Worm (Caenorhabditis elegans) whole organism, late embryonic: ENCODE data around the gene vab-7.

ENCODE experiments used
- C08G9.2 ChIP-seq: sonication (generic microtip); optimal IDR thresholded peaks from 2 replicates; lab custom pipeline; 2016; ENCODE audit warnings: mild to moderate bottlenecking, missing genetic modification characterization, moderate library complexity, missing compliant biosample characterization
- C38D4.7 ChIP-seq: fragments of 200-800 bp; sonication (Bioruptor generic); optimal IDR thresholded peaks from 2 replicates; lab custom pipeline; 2018; ENCODE audit warnings: mild to moderate bottlenecking, missing genetic modification characterization, moderate library complexity, missing compliant biosample characterization
- K02D7.2 ChIP-seq: sonication (generic microtip); optimal IDR thresholded peaks from 2 replicates; lab custom pipeline; 2017; ENCODE audit warnings: mild to moderate bottlenecking, missing genetic modification characterization, missing compliant biosample characterization
- T23F11.4 ChIP-seq: fragments of 200-800 bp; sonication (Bioruptor generic); optimal IDR thresholded peaks from 2 replicates; lab custom pipeline; 2018; ENCODE audit warnings: mild to moderate bottlenecking, missing genetic modification characterization, missing compliant biosample characterization
- ahr-1 ChIP-seq: sonication (generic microtip); optimal IDR thresholded peaks from 2 replicates; lab custom pipeline; 2016; ENCODE audit warnings: missing genetic modification characterization, missing compliant biosample characterization
- ceh-18 ChIP-seq: sonication (generic microtip); optimal IDR thresholded peaks from 2 replicates; lab custom pipeline; 2016; ENCODE audit warnings: missing genetic modification characterization, missing compliant biosample characterization
- ceh-34 ChIP-seq: sonication (generic microtip); optimal IDR thresholded peaks from 2 replicates; lab custom pipeline; 2016; ENCODE audit warnings: mild to moderate bottlenecking, missing genetic modification characterization, missing compliant biosample characterization
- ceh-48 ChIP-seq: sonication (generic microtip); optimal IDR thresholded peaks from 2 replicates; lab custom pipeline; 2016; ENCODE audit warnings: missing genetic modification characterization, inconsistent platforms, missing compliant biosample characterization
- ceh-6 ChIP-seq: fragments of 200-800 bp; sonication (Bioruptor generic); optimal IDR thresholded peaks from 2 replicates; lab custom pipeline; 2018; ENCODE audit warnings: mild to moderate bottlenecking, missing genetic modification characterization, missing compliant biosample characterization
- che-1 ChIP-seq: sonication (generic microtip); optimal IDR thresholded peaks from 2 replicates; lab custom pipeline; 2016; ENCODE audit warnings: mild to moderate bottlenecking, missing genetic modification characterization, missing compliant biosample characterization
- elt-2 ChIP-seq: sonication (generic microtip); optimal IDR thresholded peaks from 2 replicates; lab custom pipeline; 2016; ENCODE audit warnings: missing genetic modification reagents, missing genetic modification characterization, missing compliant biosample characterization
- fax-1 ChIP-seq: sonication (generic microtip); optimal IDR thresholded peaks from 2 replicates; lab custom pipeline; 2016; ENCODE audit warnings: missing genotype, missing genetic modification characterization, missing compliant biosample characterization
- gmeb-2 ChIP-seq: sonication (generic microtip); optimal IDR thresholded peaks from 2 replicates; lab custom pipeline; 2016; ENCODE audit warnings: missing genetic modification characterization, inconsistent platforms, missing compliant biosample characterization
- hlh-13 ChIP-seq: fragments of 200-800 bp; sonication (Bioruptor generic); optimal IDR thresholded peaks from 2 replicates; lab custom pipeline; 2018; ENCODE audit warnings: mild to moderate bottlenecking, missing genetic modification characterization, missing compliant biosample characterization
- hlh-15 ChIP-seq: sonication (generic microtip); optimal IDR thresholded peaks from 2 replicates; lab custom pipeline; 2016; ENCODE audit warnings: missing genetic modification characterization, missing compliant biosample characterization
- hlh-30 ChIP-seq: sonication (generic microtip); optimal IDR thresholded peaks from 2 replicates; lab custom pipeline; 2017; ENCODE audit warnings: antibody characterized with exemption, missing genetic modification characterization, missing compliant biosample characterization; ENCODE audit not compliant: insufficient read depth
- lim-6 ChIP-seq: sonication (generic microtip); optimal IDR thresholded peaks from 2 replicates; lab custom pipeline; 2016; ENCODE audit warnings: missing genetic modification characterization, missing compliant biosample characterization
- lin-11 ChIP-seq: fragments of 200-800 bp; sonication (Bioruptor generic); optimal IDR thresholded peaks from 2 replicates; lab custom pipeline; 2018; ENCODE audit warnings: mild to moderate bottlenecking, missing genetic modification characterization, missing compliant biosample characterization
- madf-2 ChIP-seq: sonication (generic microtip); optimal IDR thresholded peaks from 2 replicates; lab custom pipeline; 2017; ENCODE audit warnings: missing genetic modification characterization, missing compliant biosample characterization
- mec-3 ChIP-seq: sonication (generic microtip); optimal IDR thresholded peaks from 2 replicates; lab custom pipeline; 2016; ENCODE audit warnings: borderline replicate concordance, missing genetic modification characterization, missing compliant biosample characterization
- nfya-1 ChIP-seq: sonication (generic microtip); optimal IDR thresholded peaks from 2 replicates; lab custom pipeline; 2017; ENCODE audit warnings: missing genetic modification characterization, mild to moderate bottlenecking, missing compliant biosample characterization, antibody characterized with exemption, moderate library complexity
- pax-1 ChIP-seq: fragments of 150-350 bp; optimal IDR thresholded peaks from 2 replicates; lab custom pipeline; 2014; ENCODE audit warnings: missing biosample characterization, missing genetic modification characterization
- pha-2 ChIP-seq: sonication (generic microtip); optimal IDR thresholded peaks from 2 replicates; lab custom pipeline; 2017; ENCODE audit warnings: mild to moderate bottlenecking, missing genetic modification characterization, missing compliant biosample characterization
- pha-4 ChIP-seq: fragments of 150-350 bp; optimal IDR thresholded peaks from 2 replicates; lab custom pipeline; 2018; ENCODE audit warnings: missing biosample characterization, missing genetic modification reagents, missing genetic modification characterization
- pros-1 ChIP-seq: fragments of 150-350 bp; optimal IDR thresholded peaks from 2 replicates; lab custom pipeline; 2014; ENCODE audit warnings: missing biosample characterization, missing genetic modification reagents, missing genetic modification characterization
- ref-2 ChIP-seq: sonication (generic microtip); optimal IDR thresholded peaks from 2 replicates; lab custom pipeline; 2016; ENCODE audit warnings: missing genetic modification characterization, missing compliant biosample characterization
- rnt-1 ChIP-seq: sonication (generic microtip); optimal IDR thresholded peaks from 2 replicates; lab custom pipeline; 2016; ENCODE audit warnings: missing genetic modification characterization, missing compliant biosample characterization
- sdc-2 ChIP-seq: sonication (generic microtip); optimal IDR thresholded peaks from 2 replicates; lab custom pipeline; 2016; ENCODE audit warnings: missing genotype, missing genetic modification characterization, missing compliant biosample characterization
- syd-9 ChIP-seq: sonication (generic microtip); optimal IDR thresholded peaks from 2 replicates; lab custom pipeline; 2016; ENCODE audit warnings: mild to moderate bottlenecking, missing genetic modification characterization, moderate library complexity, missing compliant biosample characterization
- tbx-2 ChIP-seq: sonication (generic microtip); optimal IDR thresholded peaks from 2 replicates; lab custom pipeline; 2016; ENCODE audit warnings: missing genetic modification characterization, missing compliant biosample characterization
- tbx-7 ChIP-seq: sonication (generic microtip); optimal IDR thresholded peaks from 2 replicates; lab custom pipeline; 2016; ENCODE audit warnings: missing genotype, missing genetic modification characterization, missing compliant biosample characterization
- ttx-3 ChIP-seq: sonication (generic microtip); optimal IDR thresholded peaks from 2 replicates; lab custom pipeline; 2016; ENCODE audit warnings: missing genetic modification reagents, missing genetic modification characterization, missing compliant biosample characterization
- unc-55 ChIP-seq: sonication (generic microtip); optimal IDR thresholded peaks from 2 replicates; lab custom pipeline; 2017; ENCODE audit warnings: missing biosample characterization, missing genetic modification reagents, missing genetic modification characterization
- zip-5 ChIP-seq: sonication (generic microtip); optimal IDR thresholded peaks from 2 replicates; lab custom pipeline; 2016; ENCODE audit warnings: missing genetic modification characterization, missing compliant biosample characterization
- ztf-16 ChIP-seq: sonication (generic microtip); optimal IDR thresholded peaks from 2 replicates; lab custom pipeline; 2017; ENCODE audit warnings: missing genetic modification characterization, missing compliant biosample characterization

Gene vab-7

ce11 chrIII:10957236-10957635 lies 37.1 kb downstream of the vab-7 start:
- TF ChIP-seq ahr-1 (tag; lab: Kevin White, UChicago): no peak
- no peak for TF ChIP-seq elt-2 (tag; lab: Kevin White, UChicago)
- TF ChIP-seq ztf-16 (tag; lab: Kevin White, UChicago): no peak
- TF ChIP-seq hlh-15 (tag; lab: Kevin White, UChicago): no peak
- TF ChIP-seq madf-2: no peak
- TF ChIP-seq, all 69 proteins: peak for 0

- TF ChIP-seq pax-1 (tag; lab: Kevin White, UChicago) (no peak), unc-55 (GFP tag; lab: Kevin White, UChicago) (peak; percentile 59)
Observed at ce11 chrIII:10957710-10958109, 37.6 kb downstream of the vab-7 start.

ce11 chrIII:10960387-10960786 lies 40.2 kb downstream of the vab-7 start:
- TF ChIP-seq T23F11.4 (GFP tag; lab: Kevin White, UChicago) (no peak), nfya-1 (tag; lab: Kevin White, UChicago) (no peak), K02D7.2 (tag; lab: Kevin White, UChicago) (no peak), sdc-2 (tag; lab: Kevin White, UChicago) (no peak), mec-3 (tag; lab: Kevin White, UChicago) (no peak), ref-2 (tag; lab: Kevin White, UChicago) (no peak), ceh-18 (tag; lab: Kevin White, UChicago) (no peak), pros-1 (no peak), C08G9.2 (tag; lab: Kevin White, UChicago) (no peak), ceh-6 (GFP tag; lab: Kevin White, UChicago) (no peak), C38D4.7 (no peak)

- no peak for TF ChIP-seq ref-2 (tag; lab: Kevin White, UChicago)
- no peak for TF ChIP-seq syd-9 (tag; lab: Kevin White, UChicago)
- TF ChIP-seq hlh-15 (tag; lab: Kevin White, UChicago): no peak
- TF ChIP-seq tbx-2: no peak
- TF ChIP-seq hlh-13 (GFP tag; lab: Kevin White, UChicago): no peak
- TF ChIP-seq pha-4 (tag; lab: Kevin White, UChicago): no peak
- no peak for TF ChIP-seq ahr-1 (tag; lab: Kevin White, UChicago)
- no peak for TF ChIP-seq tbx-7
- no peak for TF ChIP-seq zip-5 (tag; lab: Kevin White, UChicago)
- TF ChIP-seq C08G9.2 (tag; lab: Kevin White, UChicago): no peak
- no peak for TF ChIP-seq gmeb-2 (tag; lab: Kevin White, UChicago)
- no peak for TF ChIP-seq lin-11
- TF ChIP-seq fax-1 (tag; lab: Kevin White, UChicago): no peak
Observed at ce11 chrIII:10962910-10963309, 42.8 kb downstream of the vab-7 start.

- no peak for TF ChIP-seq che-1 (tag; lab: Kevin White, UChicago)
- TF ChIP-seq lim-6 (tag; lab: Kevin White, UChicago): no peak
- no peak for TF ChIP-seq nfya-1 (tag; lab: Kevin White, UChicago)
- peak; percentile 50 for TF ChIP-seq ceh-34 (tag; lab: Kevin White, UChicago)
- TF ChIP-seq hlh-30: no peak
Observed at ce11 chrIII:10967010-10967409, 46.9 kb downstream of the vab-7 start, which contains the start of gene W05B2.2. W05B2.2 (minus strand) TSS chrIII:10967110.

ce11 chrIII:10969644-10970043 lies 49.5 kb downstream of the vab-7 start, which contains the start of gene dhc-4:
dhc-4 (plus strand) TSS chrIII:10969944.
- TF ChIP-seq unc-55 (GFP tag; lab: Kevin White, UChicago): no peak
- no peak for TF ChIP-seq ahr-1 (tag; lab: Kevin White, UChicago)
- no peak for TF ChIP-seq rnt-1 (tag; lab: Kevin White, UChicago)
- TF ChIP-seq tbx-7: no peak
- no peak for TF ChIP-seq elt-2 (tag; lab: Kevin White, UChicago)
- TF ChIP-seq pha-2: no peak
- TF ChIP-seq tbx-2: no peak
- no peak for TF ChIP-seq nfya-1 (tag; lab: Kevin White, UChicago)
- no peak for TF ChIP-seq che-1 (tag; lab: Kevin White, UChicago)
- no peak for TF ChIP-seq ceh-34 (tag; lab: Kevin White, UChicago)
- TF ChIP-seq hlh-15 (tag; lab: Kevin White, UChicago): no peak
- TF ChIP-seq pha-4 (tag; lab: Kevin White, UChicago): no peak
- no peak for TF ChIP-seq ttx-3 (tag; lab: Kevin White, UChicago)
- no peak for TF ChIP-seq ceh-48 (tag; lab: Kevin White, UChicago)
- no peak for TF ChIP-seq ref-2 (tag; lab: Kevin White, UChicago)
